Fruit fly (Drosophila melanogaster): Measurements from ENCODE around the gene CG8117.

- TF ChIP-seq Myc (optimal IDR thresholded peaks at IDR 0.05), result no peak
- no peak for TF ChIP-seq h (optimal IDR thresholded peaks at IDR 0.05)
- TF ChIP-seq psq (optimal IDR thresholded peaks at IDR 0.05), result no peak
- no peak for TF ChIP-seq ttk (optimal IDR thresholded peaks at IDR 0.05)
- no peak for TF ChIP-seq insv (optimal IDR thresholded peaks at IDR 0.05)
Observed at dm6 chrX:15671026-15671563, 27.1 kb downstream of the CG8117 start, which contains the start of gene CG15646.

All from Kc167 (cell line).